Fruit fly (Drosophila melanogaster) whole organism, embryonic: ENCODE measurements around the gene Ns1.

Experiments used
- Atf-2 ChIP-seq: fragments of 200-800 bp; sonication (Bioruptor generic); optimal IDR thresholded peaks from 2 replicates; lab custom pipeline; 2016; ENCODE audit warnings: missing biosample characterization, missing genetic modification characterization
- B-H2 ChIP-seq: fragments of 200-800 bp; sonication (Bioruptor generic); optimal IDR thresholded peaks from 2 replicates; lab custom pipeline; 2018; ENCODE audit warnings: missing biosample characterization, mild to moderate bottlenecking, missing genetic modification characterization
- Bdp1 ChIP-seq: fragments of 200-800 bp; sonication (Bioruptor generic); optimal IDR thresholded peaks from 3 replicates; lab custom pipeline; 2016; ENCODE audit warnings: missing biosample characterization, missing genetic modification characterization
- Blimp-1 ChIP-seq: fragments of 200-800 bp; sonication (Bioruptor generic); optimal IDR thresholded peaks from 3 replicates; lab custom pipeline; 2018; ENCODE audit warnings: missing biosample characterization, missing genetic modification characterization, mild to moderate bottlenecking, moderate library complexity, missing genetic modification reagents
- CG10431 ChIP-seq: fragments of 200-800 bp; sonication (Bioruptor generic); optimal IDR thresholded peaks from 3 replicates; lab custom pipeline; 2018; ENCODE audit warnings: missing biosample characterization, mild to moderate bottlenecking, missing genetic modification characterization
- CG10959 ChIP-seq: fragments of 200-800 bp; sonication (Bioruptor generic); IDR thresholded peaks from 2 replicates; pipeline ENCODE4 v1.3.6; 2022; ENCODE audit warnings: missing biosample characterization, missing genetic modification characterization
- CG11398 ChIP-seq: fragments of 200-800 bp; sonication (Bioruptor generic); optimal IDR thresholded peaks from 2 replicates; lab custom pipeline; 2016; ENCODE audit warnings: missing biosample characterization, missing genetic modification characterization
- CG11456 ChIP-seq: fragments of 200-800 bp; sonication (Bioruptor generic); IDR thresholded peaks from 3 replicates; pipeline ENCODE4 v1.3.6; 2022; ENCODE audit warnings: missing biosample characterization, missing genetic modification characterization
- CG14965 ChIP-seq: fragments of 200-800 bp; sonication (Bioruptor generic); optimal IDR thresholded peaks from 2 replicates; lab custom pipeline; 2016; ENCODE audit warnings: missing biosample characterization, missing genetic modification characterization, borderline replicate concordance
- CG15269 ChIP-seq: fragments of 200-800 bp; sonication (Bioruptor generic); optimal IDR thresholded peaks from 2 replicates; lab custom pipeline; 2018; ENCODE audit warnings: missing biosample characterization, mild to moderate bottlenecking, missing genetic modification characterization, moderate library complexity
- CG1792 ChIP-seq: fragments of 200-800 bp; sonication (Bioruptor generic); optimal IDR thresholded peaks from 2 replicates; lab custom pipeline; 2016; ENCODE audit warnings: missing biosample characterization, missing genetic modification characterization
- CG18476 ChIP-seq: fragments of 200-800 bp; sonication (Bioruptor generic); optimal IDR thresholded peaks from 2 replicates; lab custom pipeline; 2016; ENCODE audit warnings: missing biosample characterization, mild to moderate bottlenecking, missing genetic modification characterization
- CG31388 ChIP-seq: fragments of 200-800 bp; sonication (Bioruptor generic); optimal IDR thresholded peaks from 2 replicates; lab custom pipeline; 2016; ENCODE audit warnings: missing biosample characterization, missing genetic modification characterization
- CG4282 ChIP-seq: fragments of 200-800 bp; sonication (Bioruptor generic); optimal IDR thresholded peaks from 2 replicates; lab custom pipeline; 2016; ENCODE audit warnings: missing biosample characterization, missing genetic modification characterization
- CG4854 ChIP-seq: fragments of 200-800 bp; sonication (Bioruptor generic); optimal IDR thresholded peaks from 2 replicates; lab custom pipeline; 2016; ENCODE audit warnings: missing biosample characterization, missing genetic modification characterization, inconsistent platforms
- CG9727 ChIP-seq: fragments of 200-800 bp; sonication (Bioruptor generic); optimal IDR thresholded peaks from 3 replicates; lab custom pipeline; 2017; ENCODE audit warnings: missing biosample characterization, mild to moderate bottlenecking, missing genetic modification characterization
- D19B ChIP-seq: fragments of 200-800 bp; sonication (Bioruptor generic); optimal IDR thresholded peaks from 2 replicates; lab custom pipeline; 2017; ENCODE audit warnings: missing biosample characterization, mild to moderate bottlenecking, missing genetic modification characterization
- Doc2 ChIP-seq: fragments of 200-800 bp; sonication (Bioruptor generic); IDR thresholded peaks from 2 replicates; pipeline ENCODE4 v1.3.6; 2022; ENCODE audit warnings: missing biosample characterization, missing genetic modification characterization
- E2f1 ChIP-seq: fragments of 200-800 bp; sonication (Bioruptor generic); IDR thresholded peaks from 2 replicates; pipeline ENCODE4 v1.3.6; 2022; ENCODE audit warnings: missing biosample characterization, missing genetic modification characterization
- E2f2 ChIP-seq: fragments of 200-800 bp; sonication (Bioruptor generic); IDR thresholded peaks from 2 replicates; pipeline ENCODE4 v1.3.6; 2022; ENCODE audit warnings: missing biosample characterization, missing genetic modification characterization
- Eip74EF ChIP-seq, 2 experiments: fragments of 200-800 bp in 1 of 2; fragments of >200 bp in 1 of 2; sonication (Bioruptor generic) in 1 of 2; optimal IDR thresholded peaks; 2 replicates each; lab custom pipeline; 2017 to 2019; ENCODE audit warnings: missing biosample characterization in 2 of 2, missing genetic modification characterization in 2 of 2, mild to moderate bottlenecking in 1 of 2, moderate library complexity in 1 of 2
- HLH3B ChIP-seq: fragments of 200-800 bp; sonication (Bioruptor generic); IDR thresholded peaks from 2 replicates; pipeline ENCODE4 v1.3.6; 2022; ENCODE audit warnings: missing biosample characterization, missing genetic modification characterization
- HmgZ ChIP-seq: fragments of 200-800 bp; sonication (Bioruptor generic); optimal IDR thresholded peaks from 2 replicates; lab custom pipeline; 2018; ENCODE audit warnings: missing biosample characterization, mild to moderate bottlenecking, missing genetic modification characterization
- Kr ChIP-seq: fragments of 200-800 bp; sonication (Bioruptor generic); optimal IDR thresholded peaks from 2 replicates; lab custom pipeline; 2017; ENCODE audit warnings: missing biosample characterization, mild to moderate bottlenecking, missing genetic modification characterization
- Mrtf ChIP-seq: fragments of 200-800 bp; sonication (Bioruptor generic); IDR thresholded peaks from 3 replicates; pipeline ENCODE4 v1.3.6; 2022; ENCODE audit warnings: missing biosample characterization, missing genetic modification characterization
- Myb ChIP-seq: fragments of 200-800 bp; sonication (Bioruptor generic); optimal IDR thresholded peaks from 2 replicates; lab custom pipeline; 2016; ENCODE audit warnings: missing biosample characterization, missing genetic modification characterization
- Oaz ChIP-seq: fragments of 200-800 bp; sonication (Bioruptor generic); IDR thresholded peaks from 2 replicates; pipeline ENCODE4 v1.3.6; 2022; ENCODE audit warnings: missing biosample characterization, missing genetic modification characterization
- Tbp ChIP-seq: fragments of >200 bp; optimal IDR thresholded peaks from 2 replicates; lab custom pipeline; 2018; ENCODE audit warnings: missing biosample characterization, missing genetic modification characterization
- abd-A ChIP-seq: fragments of 200-800 bp; sonication (Bioruptor generic); optimal IDR thresholded peaks from 3 replicates; lab custom pipeline; 2019; ENCODE audit warnings: missing biosample characterization, mild to moderate bottlenecking, missing genetic modification characterization, moderate library complexity
- ash1 ChIP-seq: fragments of 200-800 bp; sonication (Bioruptor generic); optimal IDR thresholded peaks from 2 replicates; lab custom pipeline; 2018; ENCODE audit warnings: missing biosample characterization, mild to moderate bottlenecking, missing genetic modification characterization
- chinmo ChIP-seq: fragments of 200-800 bp; sonication (Bioruptor generic); IDR thresholded peaks from 4 replicates; pipeline ENCODE4 v1.3.6; 2022; ENCODE audit warnings: missing biosample characterization, missing genetic modification characterization; ENCODE audit not compliant: partially characterized antibody
- chn ChIP-seq: fragments of 200-800 bp; sonication (Bioruptor generic); optimal IDR thresholded peaks from 2 replicates; lab custom pipeline; 2016; ENCODE audit warnings: missing biosample characterization, missing genetic modification characterization
- ci ChIP-seq: fragments of 200-800 bp; sonication (Bioruptor generic); IDR thresholded peaks from 3 replicates; pipeline ENCODE4 v1.3.6; 2022; ENCODE audit warnings: missing biosample characterization, missing genetic modification characterization
- dan ChIP-seq: fragments of 200-800 bp; sonication (Bioruptor generic); IDR thresholded peaks from 2 replicates; pipeline ENCODE4 v1.3.6; 2022; ENCODE audit warnings: missing biosample characterization, missing genetic modification characterization
- danr ChIP-seq: fragments of 200-800 bp; sonication (Bioruptor generic); IDR thresholded peaks from 2 replicates; pipeline ENCODE4 v1.3.6; 2022; ENCODE audit warnings: missing biosample characterization, missing genetic modification characterization
- dpn ChIP-seq, 2 experiments: fragments of 200-800 bp; sonication (Bioruptor generic); optimal IDR thresholded peaks; 3 replicates each; lab custom pipeline; 2016; ENCODE audit warnings: missing biosample characterization in 2 of 2, missing genetic modification characterization in 2 of 2
- fd102C ChIP-seq: fragments of 200-800 bp; sonication (Bioruptor generic); optimal IDR thresholded peaks from 2 replicates; lab custom pipeline; 2018; ENCODE audit warnings: missing biosample characterization, mild to moderate bottlenecking, missing genetic modification characterization, moderate library complexity
- fd96Cb ChIP-seq: fragments of 200-800 bp; sonication (Bioruptor generic); optimal IDR thresholded peaks from 2 replicates; lab custom pipeline; 2018; ENCODE audit warnings: missing biosample characterization, mild to moderate bottlenecking, missing genetic modification characterization, moderate library complexity
- fu2 ChIP-seq: fragments of 200-800 bp; sonication (Bioruptor generic); optimal IDR thresholded peaks from 2 replicates; lab custom pipeline; 2016; ENCODE audit warnings: missing biosample characterization, missing genetic modification characterization
- grau ChIP-seq: fragments of 200-800 bp; optimal IDR thresholded peaks from 3 replicates; lab custom pipeline; 2019; ENCODE audit warnings: missing biosample characterization, mild to moderate bottlenecking, missing genetic modification characterization, moderate library complexity
- peb ChIP-seq: fragments of 200-800 bp; sonication (Bioruptor generic); IDR thresholded peaks from 2 replicates; pipeline ENCODE4 v1.3.6; 2022; ENCODE audit warnings: missing biosample characterization, missing genetic modification characterization
- repo ChIP-seq: fragments of 200-800 bp; sonication (Bioruptor generic); optimal IDR thresholded peaks from 2 replicates; lab custom pipeline; 2016; ENCODE audit warnings: missing biosample characterization, missing genetic modification characterization
- sc ChIP-seq, 3 experiments: fragments of >200 bp in 2 of 3; fragments of 200-800 bp in 1 of 3; sonication (Bioruptor generic) in 1 of 3; optimal IDR thresholded peaks; 2 replicates in 2 of 3; 3 replicates in 1 of 3; lab custom pipeline; 2017; ENCODE audit warnings: mild to moderate bottlenecking in 1 of 3, missing biosample characterization in 1 of 3, missing genetic modification characterization in 1 of 3, missing genetic modification reagents in 1 of 3
- sd ChIP-seq: fragments of 200-800 bp; sonication (Bioruptor generic); optimal IDR thresholded peaks from 3 replicates; lab custom pipeline; 2018; ENCODE audit warnings: missing biosample characterization, mild to moderate bottlenecking, missing genetic modification characterization, moderate library complexity
- sens ChIP-seq: fragments of 200-800 bp; sonication (Bioruptor generic); peaks from one replicate; lab custom pipeline; 2016; ENCODE audit warnings: missing biosample characterization, missing genetic modification characterization
- sim ChIP-seq: fragments of 200-800 bp; sonication (Bioruptor generic); IDR thresholded peaks from 2 replicates; pipeline ENCODE4 v1.3.6; 2022; ENCODE audit warnings: missing biosample characterization, missing genetic modification characterization
- slbo ChIP-seq: fragments of 200-800 bp; sonication (Bioruptor generic); IDR thresholded peaks from 2 replicates; pipeline ENCODE4 v1.3.6; 2022; ENCODE audit warnings: missing biosample characterization, missing genetic modification characterization
- tap ChIP-seq: fragments of 200-800 bp; optimal IDR thresholded peaks from 3 replicates; lab custom pipeline; 2019; ENCODE audit warnings: missing biosample characterization, mild to moderate bottlenecking, missing genetic modification characterization, moderate library complexity
- tin ChIP-seq: fragments of 200-800 bp; sonication (Bioruptor generic); optimal IDR thresholded peaks from 3 replicates; lab custom pipeline; 2016; ENCODE audit warnings: missing biosample characterization, missing genetic modification characterization
- vnd ChIP-seq: fragments of 200-800 bp; sonication (Bioruptor generic); IDR thresholded peaks from 3 replicates; pipeline ENCODE4 v1.3.6; 2022; ENCODE audit warnings: missing biosample characterization, missing genetic modification characterization; ENCODE audit not compliant: partially characterized antibody

Ns1 gene

dm6 chr3R:17053415-17054177 is 18.9 kb downstream of the Ns1 start, which contains the start of gene Dad (continued):
- TF ChIP-seq CG11456 (no peak), B-H2 (GFP tag; lab: Kevin White, UChicago) (peak; percentile 45), sc (optimal IDR thresholded peaks at IDR 0.05; lab: Kevin White, UChicago) (no peak), sc (GFP tag; optimal IDR thresholded peaks at IDR 0.05; lab: Kevin White, UChicago) (no peak), sim (GFP tag; lab: Robert Waterston, UW) (no peak), fd102C (GFP tag; lab: Kevin White, UChicago) (no peak), Oaz (GFP tag; lab: Robert Waterston, UW) (no peak), dan (no peak), chn (GFP tag; lab: Kevin White, UChicago) (no peak), CG4854 (GFP tag; lab: Kevin White, UChicago) (peak; percentile 12), CG10959 (GFP tag; lab: Robert Waterston, UW) (no peak), danr (GFP tag; lab: Robert Waterston, UW) (no peak), Myb (GFP tag; lab: Kevin White, UChicago) (peak; percentile 30), HmgZ (tag; lab: Kevin White, UChicago) (peak; percentile 33), Tbp (GFP tag; lab: Kevin White, UChicago) (no peak), fu2 (no peak), HLH3B (GFP tag; lab: Robert Waterston, UW) (0 out of 2 replicates have a peak, but pooled peaks have one; percentile 8), chinmo (GFP tag; lab: Robert Waterston, UW) (0 out of 4 replicates have a peak, but pooled peaks have one; percentile 25), CG31388 (GFP tag; lab: Kevin White, UChicago) (no peak), E2f2 (peak; percentile 91), vnd (GFP tag; lab: Robert Waterston, UW) (no peak), CG15269 (tag; lab: Kevin White, UChicago) (peak; percentile 17), CG14965 (GFP tag; lab: Kevin White, UChicago) (no peak), CG1792 (GFP tag; lab: Kevin White, UChicago) (no peak), sd (peak; percentile 7), CG11398 (GFP tag; lab: Kevin White, UChicago) (no peak), Eip74EF (GFP tag; optimal IDR thresholded peaks at IDR 0.05; lab: Kevin White, UChicago) (peak in 1 of 2 experiments; percentile 65), dpn (GFP tag; optimal IDR thresholded peaks at IDR 0.05; lab: Kevin White, UChicago) (no peak), sens (GFP tag; lab: Kevin White, UChicago) (peak; percentile 88), slbo (GFP tag; lab: Robert Waterston, UW) (0 out of 2 replicates have a peak, but pooled peaks have one; percentile 28), repo (no peak), Bdp1 (GFP tag; lab: Kevin White, UChicago) (no peak), CG10431 (GFP tag; lab: Kevin White, UChicago) (no peak), grau (tag; lab: Kevin White, UChicago) (no peak), Mrtf (GFP tag; lab: Robert Waterston, UW) (no peak), tap (tag; lab: Kevin White, UChicago) (no peak), peb (GFP tag; lab: Robert Waterston, UW) (no peak), CG18476 (GFP tag; lab: Kevin White, UChicago) (no peak), Doc2 (GFP tag; lab: Robert Waterston, UW) (no peak), Atf-2 (GFP tag; lab: Kevin White, UChicago) (no peak), fd96Cb (no peak), Blimp-1 (GFP tag; lab: Kevin White, UChicago) (no peak), D19B (no peak), ci (GFP tag; lab: Robert Waterston, UW) (peak; percentile 46; the same call in 1 of the 3 replicates), CG9727 (GFP tag; lab: Kevin White, UChicago) (no peak), Kr (GFP tag; lab: Kevin White, UChicago) (no peak), tin (GFP tag; lab: Kevin White, UChicago) (no peak), abd-A (peak; percentile 67), ash1 (GFP tag; lab: Kevin White, UChicago) (peak; percentile 82), CG4282 (no peak), E2f1 (GFP tag; lab: Robert Waterston, UW) (no peak)
